Fruit fly (Drosophila melanogaster) whole organism, adult: ENCODE results near the gene STUB1.

Experiments used
- CG12768 ChIP-seq: fragments of 200-800 bp; sonication (Bioruptor generic); optimal IDR thresholded peaks from 2 replicates; lab custom pipeline; 2017; ENCODE audit warnings: missing biosample characterization, missing genetic modification characterization, mild to moderate bottlenecking, moderate library complexity, missing genetic modification reagents
- CG33017 ChIP-seq: fragments of 200-800 bp; sonication (Bioruptor generic); optimal IDR thresholded peaks from 2 replicates; lab custom pipeline; 2018; ENCODE audit warnings: missing biosample characterization, mild to moderate bottlenecking, missing genetic modification characterization, moderate library complexity
- CG5204 ChIP-seq: fragments of 200-800 bp; sonication (Bioruptor generic); optimal IDR thresholded peaks from 2 replicates; lab custom pipeline; 2016; ENCODE audit warnings: missing biosample characterization, missing genetic modification characterization
- CG7045 ChIP-seq: fragments of 200-800 bp; sonication (Bioruptor generic); optimal IDR thresholded peaks from 2 replicates; lab custom pipeline; 2017; ENCODE audit warnings: missing biosample characterization, mild to moderate bottlenecking, missing genetic modification characterization
- Clk ChIP-seq: fragments of 200-800 bp; sonication (Bioruptor generic); optimal IDR thresholded peaks from 2 replicates; lab custom pipeline; 2017; ENCODE audit warnings: missing biosample characterization, missing genetic modification characterization
- Mnt ChIP-seq: fragments of 200-800 bp; sonication (Bioruptor generic); optimal IDR thresholded peaks from 2 replicates; lab custom pipeline; 2016; ENCODE audit warnings: missing biosample characterization, mild to moderate bottlenecking, missing genetic modification characterization
- cic ChIP-seq: fragments of 200-800 bp; sonication (Bioruptor generic); optimal IDR thresholded peaks from 2 replicates; lab custom pipeline; 2017; ENCODE audit warnings: missing biosample characterization, mild to moderate bottlenecking, missing genetic modification characterization, moderate library complexity
- cnc ChIP-seq, 2 experiments: fragments of >200 bp; optimal IDR thresholded peaks; 2 replicates each; lab custom pipeline; 2017
- kay ChIP-seq: fragments of 200-800 bp; sonication (Bioruptor generic); peaks from one replicate; lab custom pipeline; 2016; ENCODE audit warnings: missing biosample characterization, missing genetic modification characterization, borderline replicate concordance
- ovo ChIP-seq: fragments of 200-800 bp; sonication (Bioruptor generic); optimal IDR thresholded peaks from 2 replicates; lab custom pipeline; 2016; ENCODE audit warnings: missing biosample characterization, missing genetic modification characterization
- tj ChIP-seq: fragments of 200-800 bp; sonication (Bioruptor generic); optimal IDR thresholded peaks from 3 replicates; lab custom pipeline; 2017; ENCODE audit warnings: missing biosample characterization, mild to moderate bottlenecking, missing genetic modification characterization, moderate library complexity
- toe ChIP-seq: fragments of 200-800 bp; sonication (Bioruptor generic); optimal IDR thresholded peaks from 2 replicates; lab custom pipeline; 2016; ENCODE audit warnings: missing biosample characterization, missing genetic modification characterization

DNA sequence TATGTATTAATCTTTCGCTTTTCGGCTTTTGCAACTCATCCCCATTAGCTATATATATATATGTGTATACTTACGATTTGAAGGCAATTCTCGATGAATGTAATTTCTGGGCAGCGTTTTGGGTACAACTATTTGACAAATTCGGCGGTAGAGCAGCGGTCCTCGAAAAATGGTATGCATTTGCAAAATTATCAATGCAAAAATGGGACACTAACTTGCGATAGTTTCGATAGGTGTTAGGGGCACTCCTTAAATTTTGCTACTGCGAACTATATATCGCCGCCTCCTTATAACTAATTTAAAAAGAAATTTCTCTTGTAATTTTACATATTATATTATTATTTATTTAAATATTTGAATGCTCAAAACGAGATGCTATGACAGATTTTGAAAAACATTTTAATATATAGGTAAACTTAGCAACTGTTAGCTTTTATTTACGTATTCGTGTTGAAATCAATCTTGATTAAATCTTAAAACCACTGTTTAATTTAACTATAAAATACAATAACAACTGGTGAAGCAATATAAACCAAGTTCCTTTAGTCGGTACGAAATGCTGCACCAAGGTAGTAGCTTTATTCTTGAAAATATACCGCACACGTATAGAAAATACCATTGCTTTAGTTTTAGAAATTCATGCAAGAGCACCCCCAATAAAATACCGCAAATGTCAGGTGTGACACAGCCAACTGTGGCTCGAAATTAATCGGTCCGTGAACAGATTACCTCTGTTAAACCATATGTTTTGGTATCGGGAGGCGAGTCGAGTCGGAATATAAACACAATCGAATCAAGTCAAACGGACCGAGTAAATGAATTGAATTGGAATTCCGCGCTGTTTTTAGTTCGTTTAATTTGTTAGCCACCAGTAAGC lies 23.9 kb upstream of the STUB1 start, which contains the start of the genes CG5355 and Klp31E:
- TF ChIP-seq ovo (GFP tag; lab: Kevin White, UChicago) = no peak
- TF ChIP-seq Mnt (GFP tag; lab: Kevin White, UChicago) = peak; percentile 33
- TF ChIP-seq kay (GFP tag; lab: Kevin White, UChicago) = no peak
- TF ChIP-seq CG33017 (tag; lab: Kevin White, UChicago) = peak; percentile 41
- peak; percentile 31 for TF ChIP-seq Clk
- no peak for TF ChIP-seq toe (GFP tag; lab: Kevin White, UChicago)
- no peak for TF ChIP-seq CG5204 (GFP tag; lab: Kevin White, UChicago)
- peak; percentile 64 for TF ChIP-seq CG7045 (GFP tag; lab: Kevin White, UChicago)
- peak; percentile 39 for TF ChIP-seq tj (GFP tag; lab: Kevin White, UChicago)
- peak in 1 of 2 experiments; percentile 37 for TF ChIP-seq cnc (optimal IDR thresholded peaks at IDR 0.05; lab: Kevin White, UChicago)
- TF ChIP-seq cic (GFP tag; lab: Kevin White, UChicago) = no peak
- TF ChIP-seq CG12768 = peak; percentile 61
